ENCODE assay signal across 1 fruit fly cellular context in the genomic region with DNA sequence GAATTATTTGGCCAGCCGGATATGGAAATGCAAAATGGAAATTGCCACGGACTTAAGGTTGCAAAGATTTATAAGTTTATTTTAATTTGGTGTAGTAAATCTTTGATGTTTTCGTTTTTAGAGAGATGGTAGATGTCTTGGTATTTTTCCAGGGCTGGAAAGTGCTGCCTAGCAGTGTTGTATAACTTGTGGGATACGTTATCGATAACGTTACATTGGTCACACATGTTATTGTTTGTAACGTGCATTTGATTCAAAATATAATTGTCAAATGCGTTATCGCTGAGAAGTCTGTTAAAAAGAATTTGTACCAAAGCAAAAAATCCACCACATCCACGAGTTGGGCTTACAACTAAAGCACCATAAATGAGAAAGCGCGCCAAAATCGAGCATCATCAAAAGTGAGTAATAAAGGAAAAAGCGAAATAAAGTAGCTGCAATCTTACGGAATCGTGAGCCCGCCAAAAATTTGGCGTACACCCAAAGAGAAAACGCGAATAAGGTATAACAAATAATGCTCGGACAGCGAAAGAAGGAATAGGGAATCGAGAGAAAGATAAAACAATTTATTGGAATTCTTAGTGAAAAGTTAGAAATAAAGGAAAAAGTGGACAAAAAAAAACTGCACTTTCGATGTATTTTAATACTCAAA.
TF ChIP-seq lines count a peak whose summit lies in the region.

Gene PIG-T, minus strand, starts transcription at position 140 of the 652 bp plus-strand sequence.

TF ChIP-seq in whole organism, embryonic, 481 proteins besides CTCF, POLR2A, EP300 and RAD21 (continued from another document and continues in another):
- TF ChIP-seq h (optimal IDR thresholded peaks at IDR 0.05; lab: Kevin White, UChicago) (no peak), mirr (GFP tag; optimal IDR thresholded peaks at IDR 0.05; lab: Kevin White, UChicago) (no peak), hth (optimal IDR thresholded peaks at IDR 0.05; lab: Kevin White, UChicago) (no peak), Max (GFP tag; optimal IDR thresholded peaks at IDR 0.05; lab: Kevin White, UChicago) (no peak), hb (GFP tag; IDR thresholded peaks at IDR 0.05; lab: Robert Waterston, UW; ENCODE audit: partially characterized antibody) (no peak), aop (GFP tag; IDR thresholded peaks at IDR 0.05; lab: Robert Waterston, UW) (no peak), ERR (GFP tag; optimal IDR thresholded peaks at IDR 0.05; lab: Kevin White, UChicago) (no peak), lola (GFP tag; optimal IDR thresholded peaks at IDR 0.05; lab: Kevin White, UChicago) (no peak), CG8281 (tag; optimal IDR thresholded peaks at IDR 0.05; lab: Kevin White, UChicago) (no peak), fd102C (GFP tag; optimal IDR thresholded peaks at IDR 0.05; lab: Kevin White, UChicago) (no peak), Nf-YA (GFP tag; IDR thresholded peaks at IDR 0.05; lab: Robert Waterston, UW) (no peak), unc-4 (GFP tag; IDR thresholded peaks at IDR 0.05; lab: Robert Waterston, UW; ENCODE audit: partially characterized antibody) (no peak), CG15479 (GFP tag; optimal IDR thresholded peaks at IDR 0.05; lab: Kevin White, UChicago) (no peak), Dek (tag; optimal IDR thresholded peaks at IDR 0.05; lab: Kevin White, UChicago) (no peak), CG8089 (GFP tag; optimal IDR thresholded peaks at IDR 0.05; lab: Kevin White, UChicago) (no peak), CG4424 (GFP tag; optimal IDR thresholded peaks at IDR 0.05; lab: Kevin White, UChicago) (no peak), chn (GFP tag; optimal IDR thresholded peaks at IDR 0.05; lab: Kevin White, UChicago) (no peak), Elba2 (GFP tag; optimal IDR thresholded peaks at IDR 0.05; lab: Kevin White, UChicago) (no peak), ham (GFP tag; IDR thresholded peaks at IDR 0.05; lab: Robert Waterston, UW) (no peak), CG11723 (GFP tag; optimal IDR thresholded peaks at IDR 0.05; lab: Kevin White, UChicago) (no peak), Gug (GFP tag; IDR thresholded peaks at IDR 0.05; lab: Robert Waterston, UW) (no peak), sima (GFP tag; optimal IDR thresholded peaks at IDR 0.05; lab: Kevin White, UChicago) (no peak), CG10267 (tag; optimal IDR thresholded peaks at IDR 0.05; lab: Kevin White, UChicago) (peak; percentile 93), Abd-B (GFP tag; optimal IDR thresholded peaks at IDR 0.05; lab: Kevin White, UChicago) (no peak), Camta (GFP tag; optimal IDR thresholded peaks at IDR 0.05; lab: Kevin White, UChicago) (no peak), Doc2 (GFP tag; IDR thresholded peaks at IDR 0.05; lab: Robert Waterston, UW) (no peak), bbx (GFP tag; IDR thresholded peaks at IDR 0.05; lab: Robert Waterston, UW; ENCODE audit: partially characterized antibody) (no peak), bsh (GFP tag; optimal IDR thresholded peaks at IDR 0.05; lab: Kevin White, UChicago) (no peak), CG13123 (GFP tag; optimal IDR thresholded peaks at IDR 0.05; lab: Kevin White, UChicago) (no peak), CG14667 (GFP tag; IDR thresholded peaks at IDR 0.05; lab: Robert Waterston, UW) (no peak), CG6689 (GFP tag; IDR thresholded peaks at IDR 0.05; lab: Robert Waterston, UW) (no peak), cas (GFP tag; IDR thresholded peaks at IDR 0.05; lab: Robert Waterston, UW) (no peak), peb (GFP tag; IDR thresholded peaks at IDR 0.05; lab: Robert Waterston, UW) (no peak), gsb-n (tag; optimal IDR thresholded peaks at IDR 0.05; lab: Kevin White, UChicago) (peak; percentile 86), Pdp1 (GFP tag; optimal IDR thresholded peaks at IDR 0.05; lab: Kevin White, UChicago) (peak in 1 of 2 experiments; percentile 66), CG3281 (GFP tag; optimal IDR thresholded peaks at IDR 0.05; lab: Kevin White, UChicago) (no peak), vnd (GFP tag; IDR thresholded peaks at IDR 0.05; lab: Robert Waterston, UW; ENCODE audit: partially characterized antibody) (no peak), CG12219 (GFP tag; optimal IDR thresholded peaks at IDR 0.05; lab: Kevin White, UChicago) (no peak), CG6254 (GFP tag; optimal IDR thresholded peaks at IDR 0.05; lab: Kevin White, UChicago) (no peak), CG9817 (tag; optimal IDR thresholded peaks at IDR 0.05; lab: Kevin White, UChicago) (no peak), CG11560 (tag; IDR thresholded peaks at IDR 0.05; lab: Robert Waterston, UW) (no peak), MESR4 (GFP tag; optimal IDR thresholded peaks at IDR 0.05; lab: Kevin White, UChicago) (peak; percentile 50), CG18011 (GFP tag; optimal IDR thresholded peaks at IDR 0.05; lab: Kevin White, UChicago) (no peak), org-1 (GFP tag; optimal IDR thresholded peaks at IDR 0.05; lab: Kevin White, UChicago) (no peak), CG12299 (tag; optimal IDR thresholded peaks at IDR 0.05; lab: Kevin White, UChicago) (no peak), rib (GFP tag; IDR thresholded peaks at IDR 0.05; lab: Robert Waterston, UW) (no peak), CG10147 (GFP tag; optimal IDR thresholded peaks at IDR 0.05; lab: Kevin White, UChicago) (no peak), Blimp-1 (GFP tag; optimal IDR thresholded peaks at IDR 0.05; lab: Kevin White, UChicago) (no peak), Trl (optimal IDR thresholded peaks at IDR 0.05; lab: Kevin White, UChicago) (no peak), Trl (GFP tag; optimal IDR thresholded peaks at IDR 0.05; lab: Kevin White, UChicago) (no peak), tx (GFP tag; optimal IDR thresholded peaks at IDR 0.05; lab: Kevin White, UChicago) (no peak), BtbVII (GFP tag; optimal IDR thresholded peaks at IDR 0.05; lab: Kevin White, UChicago) (no peak), tll (GFP tag; optimal IDR thresholded peaks at IDR 0.05; lab: Kevin White, UChicago) (no peak), CG8359 (GFP tag; optimal IDR thresholded peaks at IDR 0.05; lab: Kevin White, UChicago; ENCODE audit: borderline replicate concordance) (no peak), Doc3 (GFP tag; IDR thresholded peaks at IDR 0.05; lab: Robert Waterston, UW; ENCODE audit: partially characterized antibody) (no peak), CHES-1-like (GFP tag; optimal IDR thresholded peaks at IDR 0.05; lab: Kevin White, UChicago) (peak; percentile 32), nau (GFP tag; optimal IDR thresholded peaks at IDR 0.05; lab: Kevin White, UChicago) (no peak), CG7928 (GFP tag; optimal IDR thresholded peaks at IDR 0.05; lab: Kevin White, UChicago) (peak; percentile 87), ro (GFP tag; IDR thresholded peaks at IDR 0.05; lab: Robert Waterston, UW) (no peak), corto (GFP tag; optimal IDR thresholded peaks at IDR 0.05; lab: Kevin White, UChicago) (no peak), ftz-f1 (GFP tag; optimal IDR thresholded peaks at IDR 0.05; lab: Kevin White, UChicago) (no peak), Hr51 (GFP tag; optimal IDR thresholded peaks at IDR 0.05; lab: Kevin White, UChicago) (no peak), CG6813 (GFP tag; optimal IDR thresholded peaks at IDR 0.05; lab: Kevin White, UChicago) (no peak), CG18476 (GFP tag; optimal IDR thresholded peaks at IDR 0.05; lab: Kevin White, UChicago) (no peak), CG4707 (GFP tag; optimal IDR thresholded peaks at IDR 0.05; lab: Kevin White, UChicago) (no peak), CG18764 (GFP tag; optimal IDR thresholded peaks at IDR 0.05; lab: Kevin White, UChicago) (no peak), B-H1 (GFP tag; IDR thresholded peaks at IDR 0.05; lab: Robert Waterston, UW) (no peak), Hr39 (optimal IDR thresholded peaks at IDR 0.05; lab: Kevin White, UChicago) (no peak), gsb (GFP tag; IDR thresholded peaks at IDR 0.05; lab: Robert Waterston, UW) (no peak), CG17829 (tag; optimal IDR thresholded peaks at IDR 0.05; lab: Kevin White, UChicago) (peak; percentile 24), sisA (GFP tag; IDR thresholded peaks at IDR 0.05; lab: Robert Waterston, UW) (no peak), HmgD (GFP tag; optimal IDR thresholded peaks at IDR 0.05; lab: Kevin White, UChicago) (no peak), CG12071 (GFP tag; optimal IDR thresholded peaks at IDR 0.05; lab: Kevin White, UChicago) (no peak), nerfin-2 (GFP tag; IDR thresholded peaks at IDR 0.05; lab: Robert Waterston, UW; ENCODE audit: partially characterized antibody) (no peak), Usf (GFP tag; optimal IDR thresholded peaks at IDR 0.05; lab: Kevin White, UChicago) (no peak), lbe (GFP tag; optimal IDR thresholded peaks at IDR 0.05; lab: Kevin White, UChicago) (no peak), dm (GFP tag; optimal IDR thresholded peaks at IDR 0.05; lab: Kevin White, UChicago) (no peak), CG33557 (GFP tag; optimal IDR thresholded peaks at IDR 0.05; lab: Kevin White, UChicago) (no peak), Dref (GFP tag; IDR thresholded peaks at IDR 0.05; lab: Robert Waterston, UW) (peak; percentile 83), CG4328 (GFP tag; optimal IDR thresholded peaks at IDR 0.05; lab: Kevin White, UChicago) (no peak), Xbp1 (GFP tag; optimal IDR thresholded peaks at IDR 0.05; lab: Kevin White, UChicago) (peak; percentile 3), dysf (GFP tag; IDR thresholded peaks at IDR 0.05; lab: Robert Waterston, UW) (no peak), tin (GFP tag; optimal IDR thresholded peaks at IDR 0.05; lab: Kevin White, UChicago) (no peak), CG5953 (GFP tag; IDR thresholded peaks at IDR 0.05; lab: Robert Waterston, UW) (no peak), Meics (GFP tag; optimal IDR thresholded peaks at IDR 0.05; lab: Kevin White, UChicago) (no peak), mam (GFP tag; optimal IDR thresholded peaks at IDR 0.05; lab: Kevin White, UChicago) (no peak), schlank (tag; optimal IDR thresholded peaks at IDR 0.05; lab: Kevin White, UChicago) (no peak), CG16815 (GFP tag; optimal IDR thresholded peaks at IDR 0.05; lab: Kevin White, UChicago) (no peak), CG17385 (GFP tag; optimal IDR thresholded peaks at IDR 0.05; lab: Kevin White, UChicago) (no peak), fd96Cb (tag; optimal IDR thresholded peaks at IDR 0.05; lab: Kevin White, UChicago) (no peak), HLH4C (GFP tag; IDR thresholded peaks at IDR 0.05; lab: Robert Waterston, UW; ENCODE audit: partially characterized antibody) (no peak), CG7372 (GFP tag; IDR thresholded peaks at IDR 0.05; lab: Robert Waterston, UW) (no peak), Dfd (GFP tag; optimal IDR thresholded peaks at IDR 0.05; lab: Kevin White, UChicago) (no peak), dati (GFP tag; IDR thresholded peaks at IDR 0.05; lab: Robert Waterston, UW) (no peak), gro (GFP tag; optimal IDR thresholded peaks at IDR 0.05; lab: Kevin White, UChicago) (no peak), Fer2 (tag; optimal IDR thresholded peaks at IDR 0.05; lab: Kevin White, UChicago) (no peak), btn (GFP tag; optimal IDR thresholded peaks at IDR 0.05; lab: Kevin White, UChicago) (no peak), Sox100B (GFP tag; optimal IDR thresholded peaks at IDR 0.05; lab: Kevin White, UChicago) (no peak), CG7271 (tag; optimal IDR thresholded peaks at IDR 0.05; lab: Kevin White, UChicago) (no peak), CG15073 (GFP tag; optimal IDR thresholded peaks at IDR 0.05; lab: Kevin White, UChicago) (no peak), Gsc (GFP tag; IDR thresholded peaks at IDR 0.05; lab: Robert Waterston, UW) (no peak), CG18599 (GFP tag; optimal IDR thresholded peaks at IDR 0.05; lab: Kevin White, UChicago) (no peak), gce (GFP tag; IDR thresholded peaks at IDR 0.05; lab: Robert Waterston, UW) (no peak), Ada2b (GFP tag; IDR thresholded peaks at IDR 0.05; lab: Robert Waterston, UW) (no peak), CG17186 (GFP tag; optimal IDR thresholded peaks at IDR 0.05; lab: Kevin White, UChicago) (no peak), ase (GFP tag; IDR thresholded peaks at IDR 0.05; lab: Robert Waterston, UW) (no peak), CG9876 (GFP tag; optimal IDR thresholded peaks at IDR 0.05; lab: Kevin White, UChicago) (no peak), pnt (GFP tag; optimal IDR thresholded peaks at IDR 0.05; lab: Kevin White, UChicago) (no peak), CG4360 (GFP tag; IDR thresholded peaks at IDR 0.05; lab: Robert Waterston, UW) (no peak), row (GFP tag; IDR thresholded peaks at IDR 0.05; lab: Robert Waterston, UW) (no peak), CG31441 (GFP tag; IDR thresholded peaks at IDR 0.05; lab: Robert Waterston, UW) (no peak), shn (GFP tag; optimal IDR thresholded peaks at IDR 0.05; lab: Kevin White, UChicago) (no peak), lilli (GFP tag; optimal IDR thresholded peaks at IDR 0.05; lab: Kevin White, UChicago) (no peak), lmd (GFP tag; IDR thresholded peaks at IDR 0.05; lab: Robert Waterston, UW) (no peak), CG12391 (tag; optimal IDR thresholded peaks at IDR 0.05; lab: Kevin White, UChicago) (peak; percentile 18), vvl (GFP tag; IDR thresholded peaks at IDR 0.05; lab: Robert Waterston, UW) (no peak), dmrt11E (tag; optimal IDR thresholded peaks at IDR 0.05; lab: Kevin White, UChicago) (no peak), Ets65A (GFP tag; lab: Kevin White, UChicago) (no peak), CG30403 (GFP tag; optimal IDR thresholded peaks at IDR 0.05; lab: Kevin White, UChicago) (peak; percentile 14), Dip2 (GFP tag; IDR thresholded peaks at IDR 0.05; lab: Robert Waterston, UW) (no peak), stwl (tag; optimal IDR thresholded peaks at IDR 0.05; lab: Kevin White, UChicago) (peak; percentile 12), CG6272 (GFP tag; IDR thresholded peaks at IDR 0.05; lab: Robert Waterston, UW) (no peak), GATAe (GFP tag; conservative IDR thresholded peaks at IDR 0.05; lab: Robert Waterston, UW) (no peak), Adf1 (GFP tag; IDR thresholded peaks at IDR 0.05; lab: Robert Waterston, UW) (no peak), CG11695 (GFP tag; IDR thresholded peaks at IDR 0.05; lab: Robert Waterston, UW) (no peak), scrt (GFP tag; optimal IDR thresholded peaks at IDR 0.05; lab: Kevin White, UChicago) (no peak), jing (GFP tag; optimal IDR thresholded peaks at IDR 0.05; lab: Kevin White, UChicago) (no peak), Atf-2 (GFP tag; optimal IDR thresholded peaks at IDR 0.05; lab: Kevin White, UChicago) (no peak), Tbp (GFP tag; optimal IDR thresholded peaks at IDR 0.05; lab: Kevin White, UChicago) (no peak), sens-2 (GFP tag; IDR thresholded peaks at IDR 0.05; lab: Robert Waterston, UW) (no peak), NFAT (GFP tag; IDR thresholded peaks at IDR 0.05; lab: Robert Waterston, UW) (no peak), croc (GFP tag; conservative IDR thresholded peaks at IDR 0.05; lab: Robert Waterston, UW) (no peak), CG34376 (GFP tag; optimal IDR thresholded peaks at IDR 0.05; lab: Kevin White, UChicago) (no peak)
